Fruit fly (Drosophila melanogaster) whole organism, embryonic: ENCODE data around the gene Hsp67Ba.

Experiments used
- Ada2b ChIP-seq: fragments of 200-800 bp; sonication (Bioruptor generic); IDR thresholded peaks from 2 replicates; pipeline ENCODE4 v1.3.6; 2022; ENCODE audit warnings: missing biosample characterization, missing genetic modification characterization
- CG10321 ChIP-seq: fragments of 200-800 bp; sonication (Bioruptor generic); IDR thresholded peaks from 2 replicates; pipeline ENCODE4 v1.3.6; 2022; ENCODE audit warnings: missing biosample characterization, missing genetic modification characterization
- CG12071 ChIP-seq: fragments of 200-800 bp; sonication (Bioruptor generic); optimal IDR thresholded peaks from 3 replicates; lab custom pipeline; 2018; ENCODE audit warnings: missing biosample characterization, mild to moderate bottlenecking, missing genetic modification characterization
- CG12155 ChIP-seq: fragments of 200-800 bp; sonication (Bioruptor generic); optimal IDR thresholded peaks from 3 replicates; lab custom pipeline; 2016; ENCODE audit warnings: missing biosample characterization, missing genetic modification characterization
- CG12299 ChIP-seq: fragments of 200-800 bp; sonication (Bioruptor generic); optimal IDR thresholded peaks from 2 replicates; lab custom pipeline; 2018; ENCODE audit warnings: missing biosample characterization, mild to moderate bottlenecking, missing genetic modification characterization
- CG1233 ChIP-seq: fragments of 200-800 bp; sonication (Bioruptor generic); optimal IDR thresholded peaks from 4 replicates; lab custom pipeline; 2018; ENCODE audit warnings: missing biosample characterization, mild to moderate bottlenecking, missing genetic modification characterization
- CG15073 ChIP-seq: fragments of 200-800 bp; sonication (Bioruptor generic); optimal IDR thresholded peaks from 2 replicates; lab custom pipeline; 2016; ENCODE audit warnings: missing biosample characterization, missing genetic modification characterization
- CG15479 ChIP-seq: fragments of 200-800 bp; sonication (Bioruptor generic); optimal IDR thresholded peaks from 3 replicates; lab custom pipeline; 2019; ENCODE audit warnings: missing biosample characterization, mild to moderate bottlenecking, missing genetic modification characterization, moderate library complexity
- CG1792 ChIP-seq: fragments of 200-800 bp; sonication (Bioruptor generic); optimal IDR thresholded peaks from 2 replicates; lab custom pipeline; 2016; ENCODE audit warnings: missing biosample characterization, missing genetic modification characterization
- CG18599 ChIP-seq: fragments of 200-800 bp; sonication (Bioruptor generic); optimal IDR thresholded peaks from 3 replicates; lab custom pipeline; 2017; ENCODE audit warnings: missing biosample characterization, missing genetic modification characterization, mild to moderate bottlenecking, moderate library complexity, missing genetic modification reagents
- CG18764 ChIP-seq: fragments of 200-800 bp; sonication (Bioruptor generic); optimal IDR thresholded peaks from 3 replicates; lab custom pipeline; 2016; ENCODE audit warnings: missing biosample characterization, missing genetic modification characterization
- CG33557 ChIP-seq: fragments of 200-800 bp; sonication (Bioruptor generic); optimal IDR thresholded peaks from 2 replicates; lab custom pipeline; 2019; ENCODE audit warnings: missing biosample characterization, mild to moderate bottlenecking, missing genetic modification characterization, moderate library complexity
- CG4617 ChIP-seq: fragments of 200-800 bp; sonication (Bioruptor generic); optimal IDR thresholded peaks from 3 replicates; lab custom pipeline; 2016; ENCODE audit warnings: missing biosample characterization, missing genetic modification characterization, borderline replicate concordance
- HHEX ChIP-seq: fragments of 200-800 bp; sonication (Bioruptor generic); optimal IDR thresholded peaks from 3 replicates; lab custom pipeline; 2017; ENCODE audit warnings: missing biosample characterization, mild to moderate bottlenecking, missing genetic modification characterization, missing genetic modification reagents
- Max ChIP-seq: fragments of 200-800 bp; sonication (Bioruptor generic); optimal IDR thresholded peaks from 2 replicates; lab custom pipeline; 2016; ENCODE audit warnings: missing biosample characterization, mild to moderate bottlenecking, missing genetic modification characterization
- NfI ChIP-seq: fragments of 200-800 bp; sonication (Bioruptor generic); optimal IDR thresholded peaks from 3 replicates; lab custom pipeline; 2018; ENCODE audit warnings: missing biosample characterization, mild to moderate bottlenecking, missing genetic modification characterization, moderate library complexity
- Pdp1 ChIP-seq, 2 experiments: fragments of 200-800 bp; sonication (Bioruptor generic); optimal IDR thresholded peaks; 3 replicates each; lab custom pipeline; 2016; ENCODE audit warnings: missing biosample characterization in 2 of 2, missing genetic modification characterization in 2 of 2, mild to moderate bottlenecking in 1 of 2, moderate library complexity in 1 of 2
- Rx ChIP-seq: fragments of 200-800 bp; sonication (Bioruptor generic); IDR thresholded peaks from 2 replicates; pipeline ENCODE4 v1.3.6; 2022; ENCODE audit warnings: missing biosample characterization, missing genetic modification characterization
- Stat92E ChIP-seq, 3 experiments: fragments of >200 bp in 2 of 3; fragments of 200-800 bp in 1 of 3; sonication (Bioruptor generic) in 1 of 3; optimal IDR thresholded peaks; 2 replicates each; lab custom pipeline; 2017 to 2019; ENCODE audit warnings: missing biosample characterization in 3 of 3, missing genetic modification characterization in 3 of 3, mild to moderate bottlenecking in 1 of 3, moderate library complexity in 1 of 3
- TFAM ChIP-seq: fragments of 200-800 bp; sonication (Bioruptor generic); optimal IDR thresholded peaks from 2 replicates; lab custom pipeline; 2017; ENCODE audit warnings: missing biosample characterization, missing genetic modification characterization, inconsistent platforms
- ac ChIP-seq: fragments of 200-800 bp; sonication (Bioruptor generic); optimal IDR thresholded peaks from 3 replicates; lab custom pipeline; 2017; ENCODE audit warnings: missing biosample characterization, mild to moderate bottlenecking, missing genetic modification characterization
- cad ChIP-seq: fragments of >200 bp; optimal IDR thresholded peaks from 2 replicates; lab custom pipeline; 2017; ENCODE audit warnings: missing biosample characterization, missing genetic modification characterization
- dmrt99B ChIP-seq: fragments of 200-800 bp; sonication (Bioruptor generic); optimal IDR thresholded peaks from 2 replicates; lab custom pipeline; 2018; ENCODE audit warnings: missing biosample characterization, mild to moderate bottlenecking, missing genetic modification characterization, moderate library complexity
- dysf ChIP-seq: fragments of 200-800 bp; sonication (Bioruptor generic); IDR thresholded peaks from 3 replicates; pipeline ENCODE4 v1.3.6; 2022; ENCODE audit warnings: missing biosample characterization, missing genetic modification characterization
- grau ChIP-seq: fragments of 200-800 bp; optimal IDR thresholded peaks from 3 replicates; lab custom pipeline; 2019; ENCODE audit warnings: missing biosample characterization, mild to moderate bottlenecking, missing genetic modification characterization, moderate library complexity
- jing ChIP-seq: fragments of 200-800 bp; sonication (Bioruptor generic); optimal IDR thresholded peaks from 2 replicates; lab custom pipeline; 2018; ENCODE audit warnings: missing biosample characterization, mild to moderate bottlenecking, missing genetic modification characterization
- p53 ChIP-seq: fragments of 200-800 bp; sonication (Bioruptor generic); optimal IDR thresholded peaks from 2 replicates; lab custom pipeline; 2016; ENCODE audit warnings: missing biosample characterization, missing genetic modification characterization
- pan ChIP-seq, 4 experiments: fragments of >200 bp in 3 of 4; fragments of 200-800 bp in 1 of 4; sonication (Bioruptor generic) in 1 of 4; optimal IDR thresholded peaks in 3 of 4; IDR thresholded peaks in 1 of 4; 2 replicates each; pipeline versions ENCODE4 v1.3.6 to Lab custom; 2017 to 2022; ENCODE audit warnings: missing biosample characterization in 2 of 4, missing genetic modification characterization in 2 of 4, mixed read lengths in 1 of 4
- salm ChIP-seq: fragments of 200-800 bp; sonication (Bioruptor generic); optimal IDR thresholded peaks from 2 replicates; lab custom pipeline; 2018; ENCODE audit warnings: missing biosample characterization, mild to moderate bottlenecking, missing genetic modification characterization
- so ChIP-seq: fragments of 200-800 bp; sonication (Bioruptor generic); IDR thresholded peaks from 3 replicates; pipeline ENCODE4 v1.3.6; 2022; ENCODE audit warnings: missing biosample characterization, missing genetic modification characterization
- tll ChIP-seq, 2 experiments: fragments of 200-800 bp in 1 of 2; fragments of >200 bp in 1 of 2; sonication (Bioruptor generic) in 1 of 2; optimal IDR thresholded peaks; 2 replicates each; lab custom pipeline; 2017 to 2019; ENCODE audit warnings: missing biosample characterization in 2 of 2, missing genetic modification characterization in 2 of 2, mild to moderate bottlenecking in 1 of 2, moderate library complexity in 1 of 2
- unpg ChIP-seq: fragments of 200-800 bp; sonication (Bioruptor generic); optimal IDR thresholded peaks from 3 replicates; lab custom pipeline; 2018; ENCODE audit warnings: missing biosample characterization, mild to moderate bottlenecking, missing genetic modification characterization, moderate library complexity

Gene Hsp67Ba

DNA sequence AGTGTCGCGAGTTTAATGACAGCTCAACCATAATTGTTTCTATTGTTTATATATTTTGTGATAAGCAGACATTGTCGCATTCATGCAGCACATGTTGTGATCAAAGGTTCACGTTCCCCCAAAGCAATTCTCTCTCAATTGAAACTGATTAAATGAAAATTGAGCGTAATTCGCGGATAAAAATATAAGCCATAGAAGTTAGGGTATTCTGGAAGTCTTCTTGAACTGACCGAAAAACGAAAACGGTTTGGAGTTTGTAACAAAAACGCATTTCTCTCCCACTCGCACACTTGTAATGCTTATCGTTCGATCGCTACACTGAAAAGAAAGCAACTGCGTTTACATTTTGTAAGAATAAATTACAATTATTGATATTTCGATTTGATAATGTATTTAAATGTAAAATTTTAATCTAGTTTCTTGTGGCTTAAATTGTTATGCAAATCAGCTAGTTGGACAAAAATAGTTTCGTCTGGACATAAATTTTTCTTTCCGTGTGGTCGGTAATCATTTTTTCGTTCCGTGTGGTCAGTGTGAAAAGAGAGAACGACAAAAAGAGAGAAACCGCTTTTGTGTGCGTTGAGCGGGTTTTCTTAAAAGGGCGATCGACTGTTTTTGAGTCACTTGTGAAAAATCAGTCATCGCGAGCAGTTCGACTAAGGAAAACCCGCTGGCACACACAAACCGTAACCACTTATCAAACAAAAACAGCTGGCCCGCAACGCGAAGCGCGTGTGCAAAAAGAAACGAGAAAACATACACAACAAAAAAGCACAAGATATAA is 43.5 kb upstream of the Hsp67Ba start, which contains the start of gene aay (continued):
- TF ChIP-seq Rx (peak; percentile 98), Stat92E (GFP tag; optimal IDR thresholded peaks at IDR 0.05; lab: Kevin White, UChicago) (peak in 1 of 3 experiments; percentile 99), CG18764 (GFP tag; lab: Kevin White, UChicago) (peak; percentile 98), NfI (GFP tag; lab: Kevin White, UChicago) (peak; percentile 99), CG1233 (GFP tag; lab: Kevin White, UChicago) (peak; percentile 99), HHEX (GFP tag; lab: Kevin White, UChicago) (peak; percentile 98), unpg (peak; percentile 99), CG10321 (GFP tag; lab: Robert Waterston, UW) (peak; percentile 86), CG4617 (GFP tag; lab: Kevin White, UChicago) (peak; percentile 98), Ada2b (GFP tag; lab: Robert Waterston, UW) (peak; percentile 98), CG12155 (GFP tag; lab: Kevin White, UChicago) (peak; percentile 97), Max (GFP tag; lab: Kevin White, UChicago) (peak; percentile 99), CG15073 (GFP tag; lab: Kevin White, UChicago) (peak; percentile 88), salm (tag; lab: Kevin White, UChicago) (peak; percentile 99)
- TF ChIP-seq, all 482 proteins: peak for 446

DNA sequence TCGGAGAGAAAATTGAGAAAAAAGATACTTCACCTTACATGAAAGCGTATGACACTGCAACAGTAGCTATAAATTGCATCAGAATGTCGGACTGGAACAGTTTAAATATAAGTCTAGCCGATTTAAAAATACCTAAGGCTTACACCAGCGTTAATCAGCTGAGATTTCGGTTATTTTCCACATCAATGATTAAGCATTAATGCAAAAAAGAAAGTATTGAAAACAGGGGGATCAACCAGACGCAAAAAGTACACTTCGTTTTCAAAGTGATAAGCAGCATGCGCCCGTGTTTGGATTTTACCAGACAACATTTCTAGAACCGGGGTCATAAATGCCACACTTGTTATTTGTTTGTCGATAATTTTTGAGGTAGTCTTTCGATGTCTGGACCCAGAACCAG is 42.8 kb upstream of the Hsp67Ba start:
- TF ChIP-seq CG18599, result no peak
- TF ChIP-seq CG15479 (GFP tag; lab: Kevin White, UChicago), result peak; percentile 59
- no peak for TF ChIP-seq CG33557 (GFP tag; lab: Kevin White, UChicago)
- peak; percentile 13 for TF ChIP-seq cad (GFP tag; lab: Kevin White, UChicago)

DNA sequence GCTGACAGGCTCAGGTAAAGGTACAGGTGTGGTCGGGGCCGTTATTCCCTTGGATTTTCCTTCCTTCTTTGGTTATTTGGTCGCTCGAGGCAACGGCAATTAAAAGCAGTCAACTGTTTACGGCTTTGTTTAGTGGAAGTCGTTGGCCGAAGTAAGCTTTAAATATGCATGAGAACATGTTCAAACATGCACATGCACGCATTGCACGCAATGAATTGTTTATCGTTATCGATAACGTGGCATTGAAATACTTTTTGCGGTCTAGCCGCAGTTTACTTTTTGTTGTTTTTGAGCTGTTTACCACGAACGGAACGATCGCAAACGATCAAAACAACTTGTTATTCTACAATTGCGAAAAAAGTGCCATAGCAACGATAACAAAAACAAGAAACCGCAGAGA is 42.3 kb upstream of the Hsp67Ba start:
- TF ChIP-seq tll (GFP tag; optimal IDR thresholded peaks at IDR 0.05; lab: Kevin White, UChicago) (peak in 1 of 2 experiments; percentile 20), jing (GFP tag; lab: Kevin White, UChicago) (no peak), p53 (GFP tag; lab: Kevin White, UChicago) (peak; percentile 98), CG1792 (no peak), dmrt99B (tag; lab: Kevin White, UChicago) (no peak), ac (peak; percentile 77)

DNA sequence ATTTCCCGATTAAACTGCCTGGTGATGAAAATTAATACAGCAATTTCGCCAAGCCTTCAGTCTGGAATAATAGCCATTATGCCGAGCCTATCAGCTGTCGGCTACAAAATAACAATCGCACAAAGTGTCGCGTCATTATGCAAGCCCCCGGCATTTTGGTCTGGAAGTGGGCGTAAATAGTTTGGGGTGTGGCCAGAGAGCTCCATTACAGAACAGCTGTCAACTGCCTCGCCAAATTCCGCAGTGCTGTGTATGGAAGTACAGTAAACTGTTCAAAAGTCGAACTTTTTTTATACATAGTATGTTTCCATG is 41.4 kb upstream of the Hsp67Ba start:
- TF ChIP-seq tll (GFP tag; optimal IDR thresholded peaks at IDR 0.05; lab: Kevin White, UChicago) (no peak), dysf (GFP tag; lab: Robert Waterston, UW) (no peak), grau (tag; lab: Kevin White, UChicago) (peak; percentile 39), so (no peak), CG12299 (tag; lab: Kevin White, UChicago) (no peak), CG12071 (GFP tag; lab: Kevin White, UChicago) (no peak), unpg (no peak), Pdp1 (GFP tag; optimal IDR thresholded peaks at IDR 0.05; lab: Kevin White, UChicago) (peak in 1 of 2 experiments; percentile 52), TFAM (GFP tag; lab: Kevin White, UChicago) (no peak), pan (optimal IDR thresholded peaks at IDR 0.05; lab: Kevin White, UChicago) (no peak), pan (GFP tag; optimal IDR thresholded peaks at IDR 0.05 in 1 of 2, IDR thresholded peaks at IDR 0.05 in 1 of 2) (no peak)
